Fruit fly (Drosophila melanogaster) Kc167 (cell line): Measurements from ENCODE around the gene escl.

Experiments
- h ChIP-seq: fragments of >200 bp; optimal IDR thresholded peaks from 3 replicates; lab custom pipeline; 2018; ENCODE audit warnings: missing external identifiers
- insv ChIP-seq: fragments of >200 bp; optimal IDR thresholded peaks from 3 replicates; lab custom pipeline; 2018; ENCODE audit warnings: missing external identifiers
- psq ChIP-seq: fragments of >200 bp; optimal IDR thresholded peaks from 2 replicates; lab custom pipeline; 2017; ENCODE audit warnings: missing external identifiers
- ttk ChIP-seq: sonication (Bioruptor generic); optimal IDR thresholded peaks from 2 replicates; lab custom pipeline; 2017; ENCODE audit warnings: missing external identifiers

dm6 chr2L:12013741-12014393 is 23.1 kb downstream of the escl start:
- no peak for TF ChIP-seq psq (lab: Kevin White, UChicago)
- TF ChIP-seq h (lab: Kevin White, UChicago), result no peak
- no peak for TF ChIP-seq ttk (lab: Kevin White, UChicago)
- no peak for TF ChIP-seq insv
